Fruit fly (Drosophila melanogaster): ENCODE data around the gene mia.

The mia gene

DNA sequence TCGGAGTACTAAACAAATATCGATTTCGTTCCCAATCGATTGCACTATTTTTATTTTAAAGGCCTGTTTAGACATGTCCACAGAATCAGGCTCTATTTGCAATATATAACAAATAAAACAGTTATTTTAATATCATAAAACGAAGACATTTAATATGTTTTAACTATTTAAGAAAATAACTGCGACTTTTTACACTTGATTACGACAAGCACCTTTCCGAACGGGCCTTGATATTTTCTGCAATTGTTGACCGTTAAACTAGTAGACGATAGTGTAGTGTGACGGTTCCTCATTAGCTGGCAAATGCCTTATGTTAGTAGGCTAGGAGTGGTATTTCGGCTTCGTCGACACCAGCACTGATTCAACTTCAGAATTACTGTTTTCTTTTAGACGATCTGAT is 17.6 kb upstream of the mia start, which contains the start of the genes CG2931 and Rheb:
TSS of gene CG2931 (minus strand) at position 26 of the 400 bp plus-strand sequence.
TSS of gene Rheb (plus strand) at position 332 of the 400 bp plus-strand sequence.
- TF ChIP-seq Pif1B (GFP tag; optimal IDR thresholded peaks at IDR 0.05), result peak; percentile 25
- peak; percentile 60; the same call in 1 of the 2 replicates for TF ChIP-seq CG32121 (GFP tag; IDR thresholded peaks at IDR 0.05)
- peak; percentile 36 for TF ChIP-seq Snoo (tag; optimal IDR thresholded peaks at IDR 0.05)
- TF ChIP-seq CG12605 (GFP tag; IDR thresholded peaks at IDR 0.05), result no peak
- TF ChIP-seq D1 (tag; optimal IDR thresholded peaks at IDR 0.05), result no peak
- peak; percentile 23 for TF ChIP-seq CG9948 (tag; optimal IDR thresholded peaks at IDR 0.05)
- peak; percentile 43 for TF ChIP-seq CG17806 (tag; optimal IDR thresholded peaks at IDR 0.05)
- TF ChIP-seq Pif1A (GFP tag; optimal IDR thresholded peaks at IDR 0.05), result no peak
- TF ChIP-seq CG14655 (GFP tag; optimal IDR thresholded peaks at IDR 0.05), result no peak
- peak; percentile 42; the same call in 1 of the 2 replicates for TF ChIP-seq Ets98B (GFP tag; IDR thresholded peaks at IDR 0.05)
- no peak; the same call in 2 of the 3 replicates for TF ChIP-seq fd96Ca (GFP tag; IDR thresholded peaks at IDR 0.05)
- peak; percentile 56 for TF ChIP-seq rn (GFP tag; IDR thresholded peaks at IDR 0.05)
- TF ChIP-seq gl (tag; optimal IDR thresholded peaks at IDR 0.05), result no peak
- no peak for TF ChIP-seq CG13204 (GFP tag; optimal IDR thresholded peaks at IDR 0.05)
- peak; percentile 29 for TF ChIP-seq CG15710 (tag; optimal IDR thresholded peaks at IDR 0.05)
- TF ChIP-seq CG34367 (tag; optimal IDR thresholded peaks at IDR 0.05), result peak; percentile 24
- TF ChIP-seq CG4496 (GFP tag; IDR thresholded peaks at IDR 0.05), result peak; percentile 77
- no peak for TF ChIP-seq CG8159 (tag; optimal IDR thresholded peaks at IDR 0.05)
- no peak for TF ChIP-seq CG10348 (GFP tag; IDR thresholded peaks at IDR 0.05)
- no peak for TF ChIP-seq EcR (GFP tag; optimal IDR thresholded peaks at IDR 0.05)
- TF ChIP-seq CG8301 (tag; optimal IDR thresholded peaks at IDR 0.05), result peak; percentile 32

dm6 chr3R:5565623-5566022 is 14.7 kb upstream of the mia start:
- TF ChIP-seq CG17806 (tag; optimal IDR thresholded peaks at IDR 0.05), result peak; percentile 45
- no peak for TF ChIP-seq Pif1A (GFP tag; optimal IDR thresholded peaks at IDR 0.05)
- no peak for TF ChIP-seq CG8301 (tag; optimal IDR thresholded peaks at IDR 0.05)
- no peak for TF ChIP-seq Pif1B (GFP tag; optimal IDR thresholded peaks at IDR 0.05)
- peak; percentile 5 for TF ChIP-seq Snoo (tag; optimal IDR thresholded peaks at IDR 0.05)
- TF ChIP-seq CG32121 (GFP tag; IDR thresholded peaks at IDR 0.05), result peak; percentile 87
- peak; percentile 72 for TF ChIP-seq CG12605 (GFP tag; IDR thresholded peaks at IDR 0.05)
- no peak for TF ChIP-seq CG13204 (GFP tag; optimal IDR thresholded peaks at IDR 0.05)
- TF ChIP-seq fd96Ca (GFP tag; IDR thresholded peaks at IDR 0.05), result peak; percentile 90
- TF ChIP-seq CG34367 (tag; optimal IDR thresholded peaks at IDR 0.05), result no peak
- TF ChIP-seq rn (GFP tag; IDR thresholded peaks at IDR 0.05), result peak; percentile 73
- no peak for TF ChIP-seq CG14655 (GFP tag; optimal IDR thresholded peaks at IDR 0.05)
- no peak for TF ChIP-seq CG8159 (tag; optimal IDR thresholded peaks at IDR 0.05)
- no peak for TF ChIP-seq CG15710 (tag; optimal IDR thresholded peaks at IDR 0.05)
- TF ChIP-seq CG9948 (tag; optimal IDR thresholded peaks at IDR 0.05), result no peak
- TF ChIP-seq gl (tag; optimal IDR thresholded peaks at IDR 0.05), result no peak
- TF ChIP-seq EcR (GFP tag; optimal IDR thresholded peaks at IDR 0.05), result no peak
- TF ChIP-seq CG10348 (GFP tag; IDR thresholded peaks at IDR 0.05), result no peak
- peak; percentile 94 for TF ChIP-seq CG4496 (GFP tag; IDR thresholded peaks at IDR 0.05)
- no peak for TF ChIP-seq D1 (tag; optimal IDR thresholded peaks at IDR 0.05)
- peak; percentile 91 for TF ChIP-seq Ets98B (GFP tag; IDR thresholded peaks at IDR 0.05)

- no peak for TF ChIP-seq CG15710 (tag; optimal IDR thresholded peaks at IDR 0.05)
- TF ChIP-seq CG4496 (GFP tag; IDR thresholded peaks at IDR 0.05), result no peak
- TF ChIP-seq CG13204 (GFP tag; optimal IDR thresholded peaks at IDR 0.05), result no peak
- no peak for TF ChIP-seq gl (tag; optimal IDR thresholded peaks at IDR 0.05)
- TF ChIP-seq CG8159 (tag; optimal IDR thresholded peaks at IDR 0.05), result no peak
- TF ChIP-seq Ets98B (GFP tag; IDR thresholded peaks at IDR 0.05), result no peak
- no peak for TF ChIP-seq CG10348 (GFP tag; IDR thresholded peaks at IDR 0.05)
- TF ChIP-seq CG12605 (GFP tag; IDR thresholded peaks at IDR 0.05), result no peak
Observed at dm6 chr3R:5564775-5565190, 13.8 kb upstream of the mia start, which contains the start of the genes CG14671 and CG12746. TSS of gene CG14671 (minus strand) at chr3R:5564815. TSS of gene CG12746 (plus strand) at chr3R:5564865.

DNA sequence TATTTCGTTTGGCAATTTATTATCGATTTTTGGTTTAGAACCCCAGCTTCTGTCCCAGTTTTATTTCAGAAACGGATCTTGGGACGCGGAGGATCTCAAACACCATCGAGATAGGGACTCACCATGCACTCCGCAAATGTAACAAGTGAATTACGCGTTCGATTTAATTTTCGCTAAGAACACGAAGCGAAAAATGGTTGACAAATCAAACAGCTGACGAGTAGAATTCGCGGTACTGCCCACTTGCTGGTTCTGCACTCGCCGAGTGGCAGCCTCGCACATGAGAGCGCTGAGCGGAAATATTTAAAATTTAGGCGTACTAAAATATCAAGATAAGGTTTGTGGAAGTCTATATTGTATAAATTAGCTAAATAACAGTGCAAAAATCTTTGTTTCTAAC is 12.5 kb upstream of the mia start, which contains the start of gene Pi4KIIalpha:
TSS of gene Pi4KIIalpha (minus strand) at position 233 of the 400 bp plus-strand sequence.
- TF ChIP-seq Snoo (tag; optimal IDR thresholded peaks at IDR 0.05) (no peak), Pif1B (GFP tag; optimal IDR thresholded peaks at IDR 0.05) (no peak), CG12605 (GFP tag; IDR thresholded peaks at IDR 0.05) (no peak), CG10348 (GFP tag; IDR thresholded peaks at IDR 0.05) (no peak), CG34367 (tag; optimal IDR thresholded peaks at IDR 0.05) (no peak), CG15710 (tag; optimal IDR thresholded peaks at IDR 0.05) (no peak), CG14655 (GFP tag; optimal IDR thresholded peaks at IDR 0.05) (no peak), D1 (tag; optimal IDR thresholded peaks at IDR 0.05) (no peak), EcR (GFP tag; optimal IDR thresholded peaks at IDR 0.05) (no peak), CG4496 (GFP tag; IDR thresholded peaks at IDR 0.05) (no peak), gl (tag; optimal IDR thresholded peaks at IDR 0.05) (no peak), CG8159 (tag; optimal IDR thresholded peaks at IDR 0.05) (no peak), fd96Ca (GFP tag; IDR thresholded peaks at IDR 0.05) (no peak), CG17806 (tag; optimal IDR thresholded peaks at IDR 0.05) (no peak), Ets98B (GFP tag; IDR thresholded peaks at IDR 0.05) (no peak), CG9948 (tag; optimal IDR thresholded peaks at IDR 0.05) (no peak), CG13204 (GFP tag; optimal IDR thresholded peaks at IDR 0.05) (no peak), rn (GFP tag; IDR thresholded peaks at IDR 0.05) (no peak), Pif1A (GFP tag; optimal IDR thresholded peaks at IDR 0.05) (no peak), CG8301 (tag; optimal IDR thresholded peaks at IDR 0.05) (no peak)

- TF ChIP-seq CG13204 (GFP tag; optimal IDR thresholded peaks at IDR 0.05) (no peak), EcR (GFP tag; optimal IDR thresholded peaks at IDR 0.05) (no peak), CG14655 (GFP tag; optimal IDR thresholded peaks at IDR 0.05) (no peak), CG12605 (GFP tag; IDR thresholded peaks at IDR 0.05) (no peak), fd96Ca (GFP tag; IDR thresholded peaks at IDR 0.05) (no peak), CG9948 (tag; optimal IDR thresholded peaks at IDR 0.05) (no peak), gl (tag; optimal IDR thresholded peaks at IDR 0.05) (no peak), Pif1A (GFP tag; optimal IDR thresholded peaks at IDR 0.05) (no peak), Snoo (tag; optimal IDR thresholded peaks at IDR 0.05) (no peak), D1 (tag; optimal IDR thresholded peaks at IDR 0.05) (no peak), Ets98B (GFP tag; IDR thresholded peaks at IDR 0.05) (no peak), CG8159 (tag; optimal IDR thresholded peaks at IDR 0.05) (no peak), CG8301 (tag; optimal IDR thresholded peaks at IDR 0.05) (no peak), Pif1B (GFP tag; optimal IDR thresholded peaks at IDR 0.05) (no peak), CG15710 (tag; optimal IDR thresholded peaks at IDR 0.05) (no peak)
Observed at dm6 chr3R:5562956-5563355, 12.0 kb upstream of the mia start.

Measured in whole organism, pupa.